Worm (Caenorhabditis elegans) whole organism, young adult: ENCODE results near the gene nhr-38.

ENCODE experiments used
- C06A6.2 ChIP-seq: fragments of 200-800 bp; sonication (Bioruptor generic); conservative IDR thresholded peaks from 2 replicates; pipeline ENCODE4 v1.3.6; 2022; ENCODE audit warnings: missing genetic modification characterization, missing compliant biosample characterization
- D2030.7 ChIP-seq: fragments of 200-800 bp; sonication (Bioruptor generic); IDR thresholded peaks from 2 replicates; pipeline ENCODE4 v1.3.6; 2022; ENCODE audit warnings: missing genetic modification reagents, missing genetic modification characterization, missing compliant biosample characterization
- F10E7.11 ChIP-seq: sonication (generic microtip); optimal IDR thresholded peaks from 2 replicates; lab custom pipeline; 2017; ENCODE audit warnings: mild to moderate bottlenecking, missing genetic modification characterization, moderate library complexity, missing compliant biosample characterization
- F22D6.2 ChIP-seq: sonication (generic microtip); optimal IDR thresholded peaks from 2 replicates; lab custom pipeline; 2016; ENCODE audit warnings: mild to moderate bottlenecking, missing genetic modification characterization, missing compliant biosample characterization
- F23B12.7 ChIP-seq: sonication (generic microtip); optimal IDR thresholded peaks from 2 replicates; lab custom pipeline; 2017; ENCODE audit warnings: missing genetic modification characterization, mild to moderate bottlenecking, missing compliant biosample characterization, antibody characterized with exemption, moderate library complexity; ENCODE audit not compliant: insufficient read depth
- F49E8.2 ChIP-seq: sonication (generic microtip); optimal IDR thresholded peaks from 3 replicates; lab custom pipeline; 2017; ENCODE audit warnings: missing genetic modification characterization, mild to moderate bottlenecking, missing compliant biosample characterization, antibody characterized with exemption, moderate library complexity; ENCODE audit not compliant: insufficient read depth
- F57A8.1 ChIP-seq: fragments of 200-800 bp; sonication (Bioruptor generic); optimal IDR thresholded peaks from 2 replicates; lab custom pipeline; 2018; ENCODE audit warnings: mild to moderate bottlenecking, missing genetic modification characterization, moderate library complexity, missing compliant biosample characterization
- K11D2.4 ChIP-seq: fragments of 200-800 bp; sonication (Bioruptor generic); IDR thresholded peaks from 2 replicates; pipeline ENCODE4 v1.3.6; 2022; ENCODE audit warnings: missing genetic modification reagents, missing genetic modification characterization, missing compliant biosample characterization
- K12H6.12 ChIP-seq: fragments of 200-800 bp; sonication (Bioruptor generic); optimal IDR thresholded peaks from 2 replicates; lab custom pipeline; 2018; ENCODE audit warnings: mild to moderate bottlenecking, missing genetic modification characterization, missing compliant biosample characterization
- Y53G8AR.9 ChIP-seq: fragments of 200-800 bp; sonication (Bioruptor generic); conservative IDR thresholded peaks from 2 replicates; pipeline ENCODE4 v1.3.6; 2022; ENCODE audit warnings: missing genetic modification reagents, missing genetic modification characterization, missing compliant biosample characterization
- Y56A3A.18 ChIP-seq: fragments of 200-800 bp; sonication (Bioruptor generic); IDR thresholded peaks from 2 replicates; pipeline ENCODE4 v1.3.6; 2022; ENCODE audit warnings: missing genetic modification reagents, missing genetic modification characterization, missing compliant biosample characterization
- Y67H2A.10 ChIP-seq: fragments of 200-800 bp; sonication (Bioruptor generic); conservative IDR thresholded peaks from 2 replicates; pipeline ENCODE4 v1.3.6; 2022; ENCODE audit warnings: missing genetic modification reagents, missing genetic modification characterization, missing compliant biosample characterization
- bed-1 ChIP-seq: fragments of 200-800 bp; sonication (Bioruptor generic); IDR thresholded peaks from 2 replicates; pipeline ENCODE4 v1.3.6; 2022; ENCODE audit warnings: missing genetic modification reagents, missing genetic modification characterization, missing compliant biosample characterization
- cebp-1 ChIP-seq, 2 experiments: fragments of 200-800 bp in 1 of 2; sonication (Bioruptor generic) in 1 of 2; sonication (generic microtip) in 1 of 2; IDR thresholded peaks in 1 of 2; optimal IDR thresholded peaks in 1 of 2; 2 replicates each; pipeline versions ENCODE4 v1.3.6 to Lab custom; 2017 to 2022; ENCODE audit warnings: missing compliant biosample characterization in 2 of 2, missing genetic modification characterization in 2 of 2, mild to moderate bottlenecking in 1 of 2, missing genetic modification reagents in 1 of 2, moderate library complexity in 1 of 2
- chd-7 ChIP-seq: sonication (generic microtip); optimal IDR thresholded peaks from 2 replicates; lab custom pipeline; 2016; ENCODE audit warnings: mild to moderate bottlenecking, missing genetic modification characterization, moderate library complexity, missing compliant biosample characterization
- dox-1 ChIP-seq: fragments of 200-800 bp; sonication (Bioruptor generic); IDR thresholded peaks from 2 replicates; pipeline ENCODE4 v1.3.6; 2022; ENCODE audit warnings: missing genetic modification reagents, missing genetic modification characterization, missing compliant biosample characterization
- dpff-1 ChIP-seq: sonication (generic microtip); optimal IDR thresholded peaks from 2 replicates; lab custom pipeline; 2017; ENCODE audit warnings: mild to moderate bottlenecking, missing genetic modification characterization, missing compliant biosample characterization
- egl-44 ChIP-seq: fragments of 200-800 bp; sonication (Bioruptor generic); IDR thresholded peaks from 2 replicates; pipeline ENCODE4 v1.3.6; 2022; ENCODE audit warnings: missing genetic modification reagents, missing genetic modification characterization, missing compliant biosample characterization
- ets-4 ChIP-seq: fragments of 200-800 bp; sonication (Bioruptor generic); optimal IDR thresholded peaks from 2 replicates; lab custom pipeline; 2018; ENCODE audit warnings: mild to moderate bottlenecking, missing genetic modification characterization, missing compliant biosample characterization
- let-607 ChIP-seq, 2 experiments: fragments of 200-800 bp in 1 of 2; sonication (Bioruptor generic) in 1 of 2; sonication (generic microtip) in 1 of 2; optimal IDR thresholded peaks; 2 replicates each; lab custom pipeline; 2016 to 2018; ENCODE audit warnings: mild to moderate bottlenecking in 2 of 2, missing compliant biosample characterization in 2 of 2, missing genetic modification characterization in 2 of 2, moderate library complexity in 2 of 2, missing genotype in 1 of 2
- lin-40 ChIP-seq: sonication (generic microtip); optimal IDR thresholded peaks from 2 replicates; lab custom pipeline; 2016; ENCODE audit warnings: missing genetic modification characterization, mild to moderate bottlenecking, missing compliant biosample characterization, missing genotype, missing genetic modification reagents
- lin-54 ChIP-seq: fragments of 200-800 bp; sonication (Bioruptor generic); optimal IDR thresholded peaks from 2 replicates; lab custom pipeline; 2018; ENCODE audit warnings: mild to moderate bottlenecking, missing genetic modification characterization, missing compliant biosample characterization
- madf-10 ChIP-seq: sonication (generic microtip); optimal IDR thresholded peaks from 2 replicates; lab custom pipeline; 2016; ENCODE audit warnings: mild to moderate bottlenecking, missing genetic modification characterization, missing compliant biosample characterization
- mcd-1 ChIP-seq: fragments of 200-800 bp; sonication (Bioruptor generic); IDR thresholded peaks from 2 replicates; pipeline ENCODE4 v1.3.6; 2022; ENCODE audit warnings: missing genetic modification reagents, missing genetic modification characterization, missing compliant biosample characterization
- mxl-1 ChIP-seq: sonication (generic microtip); optimal IDR thresholded peaks from 2 replicates; lab custom pipeline; 2016; ENCODE audit warnings: missing genetic modification characterization, missing compliant biosample characterization
- nfya-1 ChIP-seq: sonication (generic microtip); optimal IDR thresholded peaks from 2 replicates; lab custom pipeline; 2017; ENCODE audit warnings: antibody characterized with exemption, missing compliant biosample characterization, missing genetic modification characterization, borderline replicate concordance; ENCODE audit not compliant: insufficient read depth
- nfya-2 ChIP-seq: fragments of 200-800 bp; sonication (Bioruptor generic); IDR thresholded peaks from 2 replicates; pipeline ENCODE4 v1.3.6; 2022; ENCODE audit warnings: missing genetic modification reagents, missing genetic modification characterization, missing compliant biosample characterization
- nfyb-1 ChIP-seq: fragments of 200-800 bp; sonication (Bioruptor generic); IDR thresholded peaks from 2 replicates; pipeline ENCODE4 v1.3.6; 2022; ENCODE audit warnings: missing genetic modification reagents, missing genetic modification characterization, missing compliant biosample characterization
- nhr-27 ChIP-seq: fragments of 200-800 bp; sonication (Bioruptor generic); optimal IDR thresholded peaks from 2 replicates; lab custom pipeline; 2018; ENCODE audit warnings: mild to moderate bottlenecking, missing genetic modification characterization, moderate library complexity, missing compliant biosample characterization
- nhr-80 ChIP-seq: sonication (generic microtip); optimal IDR thresholded peaks from 2 replicates; lab custom pipeline; 2016; ENCODE audit warnings: missing genetic modification characterization, missing compliant biosample characterization
- rec-8 ChIP-seq, 2 experiments: sonication (generic microtip); optimal IDR thresholded peaks; 2 replicates each; lab custom pipeline; 2016; ENCODE audit warnings: mild to moderate bottlenecking in 2 of 2, missing genetic modification characterization in 2 of 2, missing genetic modification reagents in 2 of 2, missing genotype in 2 of 2, missing biosample characterization in 1 of 2, missing compliant biosample characterization in 1 of 2, moderate library complexity in 1 of 2
- repo-1 ChIP-seq: sonication (generic microtip); optimal IDR thresholded peaks from 2 replicates; lab custom pipeline; 2017; ENCODE audit warnings: mild to moderate bottlenecking, missing genetic modification characterization, missing compliant biosample characterization
- sea-2 ChIP-seq: fragments of 200-800 bp; sonication (Bioruptor generic); IDR thresholded peaks from 2 replicates; pipeline ENCODE4 v1.3.6; 2022; ENCODE audit warnings: missing genetic modification characterization, missing compliant biosample characterization
- snpc-1.1 ChIP-seq: sonication (generic microtip); optimal IDR thresholded peaks from 2 replicates; lab custom pipeline; 2017; ENCODE audit warnings: missing genetic modification characterization, mild to moderate bottlenecking, missing compliant biosample characterization, antibody characterized with exemption, moderate library complexity, missing genotype, missing genetic modification reagents; ENCODE audit not compliant: insufficient read depth
- snpc-3.4 ChIP-seq: sonication (generic microtip); optimal IDR thresholded peaks from 2 replicates; lab custom pipeline; 2017; ENCODE audit warnings: missing genetic modification characterization, mild to moderate bottlenecking, missing compliant biosample characterization, antibody characterized with exemption, moderate library complexity, missing genotype, missing genetic modification reagents
- snpc-4 ChIP-seq, 5 experiments: fragments of 150-350 bp in 1 of 5; sonication (generic microtip) in 4 of 5; optimal IDR thresholded peaks; 2 replicates each; lab custom pipeline; 2014 to 2018; ENCODE audit warnings: missing genetic modification characterization in 5 of 5, missing biosample characterization in 3 of 5, antibody characterized with exemption in 2 of 5, mild to moderate bottlenecking in 2 of 5, missing compliant biosample characterization in 2 of 5, missing genotype in 2 of 5, moderate library complexity in 2 of 5, missing genetic modification reagents in 1 of 5
- somi-1 ChIP-seq: fragments of 200-800 bp; sonication (Bioruptor generic); optimal IDR thresholded peaks from 2 replicates; lab custom pipeline; 2018; ENCODE audit warnings: mild to moderate bottlenecking, missing genetic modification characterization, missing compliant biosample characterization
- tbx-9 ChIP-seq: sonication (generic microtip); optimal IDR thresholded peaks from 2 replicates; lab custom pipeline; 2016; ENCODE audit warnings: borderline replicate concordance, missing genetic modification characterization, inconsistent platforms, missing compliant biosample characterization
- xnd-1 ChIP-seq: sonication (generic microtip); optimal IDR thresholded peaks from 2 replicates; lab custom pipeline; 2016; ENCODE audit warnings: missing genotype, missing genetic modification reagents, missing genetic modification characterization, missing compliant biosample characterization
- ztf-22 ChIP-seq: fragments of 200-800 bp; sonication (Bioruptor generic); optimal IDR thresholded peaks from 2 replicates; lab custom pipeline; 2018; ENCODE audit warnings: mild to moderate bottlenecking, missing genetic modification characterization, moderate library complexity, missing compliant biosample characterization
- ztf-28 ChIP-seq: fragments of 200-800 bp; sonication (Bioruptor generic); IDR thresholded peaks from 2 replicates; pipeline ENCODE4 v1.3.6; 2022; ENCODE audit warnings: missing genetic modification reagents, missing genetic modification characterization, missing compliant biosample characterization

nhr-38 gene

ce11 chrIV:9676535-9676934, 33.5 kb upstream of the nhr-38 start:
- TF ChIP-seq let-607 (tag; optimal IDR thresholded peaks at IDR 0.05; lab: Kevin White, UChicago): no peak
- TF ChIP-seq Y53G8AR.9 (GFP tag; lab: Robert Waterston, UW): no peak
- TF ChIP-seq Y56A3A.18 (GFP tag; lab: Robert Waterston, UW): no peak
- peak; percentile 56 for TF ChIP-seq nhr-80 (tag; lab: Kevin White, UChicago)
- no peak for TF ChIP-seq lin-54
- no peak for TF ChIP-seq cebp-1 (GFP tag; IDR thresholded peaks at IDR 0.05; lab: Robert Waterston, UW)
- peak; percentile 9 for TF ChIP-seq cebp-1 (tag; optimal IDR thresholded peaks at IDR 0.05; lab: Kevin White, UChicago)
- TF ChIP-seq snpc-1.1: no peak
- 0 out of 2 replicates have a peak, but pooled peaks have one; percentile 25 for TF ChIP-seq nfyb-1 (GFP tag; lab: Robert Waterston, UW)
- no peak for TF ChIP-seq nhr-27
- no peak for TF ChIP-seq tbx-9 (tag; lab: Kevin White, UChicago)
- TF ChIP-seq Y67H2A.10 (GFP tag; lab: Robert Waterston, UW): no peak

ce11 chrIV:9677226-9677992, 32.6 kb upstream of the nhr-38 start:
- TF ChIP-seq nfya-2 (GFP tag; lab: Robert Waterston, UW): no peak
- peak; percentile 28; the same call in 1 of the 2 replicates for TF ChIP-seq cebp-1 (GFP tag; IDR thresholded peaks at IDR 0.05; lab: Robert Waterston, UW)
- TF ChIP-seq cebp-1 (tag; optimal IDR thresholded peaks at IDR 0.05; lab: Kevin White, UChicago): peak; percentile 64
- TF ChIP-seq K12H6.12 (tag; lab: Kevin White, UChicago): peak; percentile 29
- peak; percentile 79 for TF ChIP-seq nhr-80 (tag; lab: Kevin White, UChicago)
- no peak for TF ChIP-seq F22D6.2 (tag; lab: Kevin White, UChicago)
- no peak for TF ChIP-seq nfya-1
- peak; percentile 59 for TF ChIP-seq ztf-22 (GFP tag; lab: Kevin White, UChicago)
- TF ChIP-seq lin-40: peak; percentile 80
- no peak for TF ChIP-seq D2030.7 (GFP tag; lab: Robert Waterston, UW)
- no peak for TF ChIP-seq F49E8.2 (tag; lab: Kevin White, UChicago)
- TF ChIP-seq F57A8.1 (GFP tag; lab: Kevin White, UChicago): no peak
- TF ChIP-seq let-607 (tag; optimal IDR thresholded peaks at IDR 0.05; lab: Kevin White, UChicago): peak in 1 of 2 experiments; percentile 69
- TF ChIP-seq dox-1 (GFP tag; lab: Robert Waterston, UW): 0 out of 2 replicates have a peak, but pooled peaks have one; percentile 7
- TF ChIP-seq dpff-1 (tag; lab: Kevin White, UChicago): no peak
- no peak for TF ChIP-seq bed-1
- TF ChIP-seq xnd-1: no peak
- TF ChIP-seq lin-54: peak; percentile 15
- TF ChIP-seq mcd-1 (GFP tag; lab: Robert Waterston, UW): no peak
- no peak for TF ChIP-seq F10E7.11 (tag; lab: Kevin White, UChicago)
- no peak for TF ChIP-seq repo-1 (tag; lab: Kevin White, UChicago)
- TF ChIP-seq rec-8 (tag; optimal IDR thresholded peaks at IDR 0.05; lab: Kevin White, UChicago): no peak
- no peak for TF ChIP-seq snpc-4 (GFP tag; optimal IDR thresholded peaks at IDR 0.05; lab: Kevin White, UChicago)
- peak in 1 of 4 experiments; percentile 6 for TF ChIP-seq snpc-4 (tag; optimal IDR thresholded peaks at IDR 0.05; lab: Kevin White, UChicago)
- TF ChIP-seq C06A6.2 (GFP tag; lab: Robert Waterston, UW): peak; percentile 62
- TF ChIP-seq snpc-3.4 (tag; lab: Kevin White, UChicago): no peak
- no peak for TF ChIP-seq ets-4 (GFP tag; lab: Kevin White, UChicago)
- TF ChIP-seq F23B12.7: no peak
- peak; percentile 83 for TF ChIP-seq somi-1
- no peak for TF ChIP-seq mxl-1 (tag; lab: Kevin White, UChicago)
- TF ChIP-seq ztf-28: no peak
- TF ChIP-seq sea-2 (GFP tag; lab: Robert Waterston, UW): no peak
- peak; percentile 42 for TF ChIP-seq chd-7 (tag; lab: Kevin White, UChicago)
- no peak for TF ChIP-seq madf-10 (tag; lab: Kevin White, UChicago)
- TF ChIP-seq tbx-9 (tag; lab: Kevin White, UChicago): no peak
- TF ChIP-seq egl-44 (GFP tag; lab: Robert Waterston, UW): 0 out of 2 replicates have a peak, but pooled peaks have one; percentile 35
- peak; percentile 71; the same call in 1 of the 2 replicates for TF ChIP-seq K11D2.4 (GFP tag; lab: Robert Waterston, UW)
